Fruit fly (Drosophila melanogaster): Measurements from ENCODE around the gene CG4119.

DNA sequence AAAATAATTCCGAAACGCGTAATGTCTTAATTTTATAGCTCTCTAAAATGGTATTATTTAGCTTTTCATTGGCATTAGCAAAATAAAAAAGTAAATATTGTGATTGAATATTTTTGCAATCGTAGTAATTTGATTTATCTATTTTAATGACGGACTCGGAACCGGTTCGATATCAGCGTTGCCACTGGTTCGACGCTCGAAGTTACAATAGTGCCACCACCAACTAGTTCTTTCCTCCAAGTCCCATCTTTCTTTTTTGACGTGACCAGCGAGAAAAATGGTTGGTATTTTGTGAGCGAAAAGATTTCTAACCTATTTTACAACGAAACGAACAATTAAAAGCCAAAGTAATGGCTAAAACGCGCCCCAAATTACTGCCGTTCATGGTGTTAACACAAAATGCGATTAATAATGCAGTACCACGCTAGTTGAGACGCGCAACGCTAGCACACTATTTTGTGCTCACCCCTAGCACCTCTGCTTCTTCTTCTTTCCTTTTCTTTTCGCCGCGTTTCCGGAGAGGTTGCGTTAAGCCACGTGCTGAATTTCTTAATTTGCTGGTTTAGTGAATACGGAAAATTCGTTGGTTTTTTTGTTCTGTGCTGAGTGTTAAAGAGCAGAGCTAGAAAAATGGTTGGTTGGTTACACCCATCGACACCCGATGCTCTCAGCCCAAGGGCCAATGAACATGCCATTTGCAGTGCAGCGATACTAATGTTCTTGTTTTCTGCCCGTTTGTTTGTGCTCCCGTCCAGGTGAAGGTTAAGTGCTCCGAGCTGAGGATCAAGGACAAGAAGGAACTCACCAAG lies 6.6 kb downstream of the CG4119 start, which contains the start of gene RpL35:
- TF ChIP-seq twi (tag; optimal IDR thresholded peaks at IDR 0.05) (no peak), CG4820 (GFP tag; optimal IDR thresholded peaks at IDR 0.05) (no peak), Scr (GFP tag; IDR thresholded peaks at IDR 0.05; ENCODE audit: partially characterized antibody) (peak; percentile 52), ase (GFP tag; IDR thresholded peaks at IDR 0.05) (no peak), chif (GFP tag; optimal IDR thresholded peaks at IDR 0.05) (no peak)

All from whole organism, embryonic.